Fruit fly (Drosophila melanogaster): ENCODE data around the gene wts.

Gene wts

dm6 chr3R:30781661-30782120, 24.7 kb downstream of the wts start (continued):
- TF ChIP-seq CG11398 (GFP tag; optimal IDR thresholded peaks at IDR 0.05) (peak; percentile 92), Eip74EF (GFP tag; optimal IDR thresholded peaks at IDR 0.05) (peak in 1 of 2 experiments; percentile 76), CG4730 (GFP tag; IDR thresholded peaks at IDR 0.05) (peak; percentile 91), CG11085 (GFP tag; IDR thresholded peaks at IDR 0.05) (peak; percentile 79), CG17385 (GFP tag; optimal IDR thresholded peaks at IDR 0.05) (peak; percentile 88), Dfd (GFP tag; optimal IDR thresholded peaks at IDR 0.05) (no peak), CG13894 (tag; optimal IDR thresholded peaks at IDR 0.05) (peak; percentile 81), jigr1 (GFP tag; IDR thresholded peaks at IDR 0.05) (peak; percentile 86), crp (GFP tag; optimal IDR thresholded peaks at IDR 0.05) (peak in 1 of 2 experiments; percentile 44), CG18599 (GFP tag; optimal IDR thresholded peaks at IDR 0.05) (peak; percentile 95), croc (GFP tag; conservative IDR thresholded peaks at IDR 0.05) (peak; percentile 94), CG12219 (GFP tag; optimal IDR thresholded peaks at IDR 0.05) (peak; percentile 91), org-1 (GFP tag; optimal IDR thresholded peaks at IDR 0.05) (peak; percentile 91), jing (GFP tag; optimal IDR thresholded peaks at IDR 0.05) (peak; percentile 85), CG6791 (GFP tag; IDR thresholded peaks at IDR 0.05; ENCODE audit: partially characterized antibody) (no peak), Hmx (GFP tag; optimal IDR thresholded peaks at IDR 0.05) (no peak), CG12659 (GFP tag; optimal IDR thresholded peaks at IDR 0.05) (peak; percentile 90), Bgb (GFP tag; IDR thresholded peaks at IDR 0.05; ENCODE audit: partially characterized antibody) (no peak), CG14860 (GFP tag; IDR thresholded peaks at IDR 0.05; ENCODE audit: partially characterized antibody) (no peak), CG4282 (GFP tag; optimal IDR thresholded peaks at IDR 0.05) (peak; percentile 84), dm (GFP tag; optimal IDR thresholded peaks at IDR 0.05) (peak; percentile 88), CG15073 (GFP tag; optimal IDR thresholded peaks at IDR 0.05) (peak; percentile 70), Ptx1 (GFP tag; IDR thresholded peaks at IDR 0.05) (peak; percentile 95), CG31365 (tag; optimal IDR thresholded peaks at IDR 0.05) (peak; percentile 68), slbo (GFP tag; IDR thresholded peaks at IDR 0.05) (peak; percentile 97), Mad (GFP tag; optimal IDR thresholded peaks at IDR 0.05) (peak; percentile 91), CG17186 (GFP tag; optimal IDR thresholded peaks at IDR 0.05) (peak; percentile 53), CG15514 (GFP tag; optimal IDR thresholded peaks at IDR 0.05) (peak; percentile 82), phol (tag; optimal IDR thresholded peaks at IDR 0.05) (peak; percentile 94), gce (GFP tag; IDR thresholded peaks at IDR 0.05) (peak; percentile 91), CG11560 (tag; IDR thresholded peaks at IDR 0.05) (peak; percentile 82; the same call in 2 of the 3 replicates), dysf (GFP tag; IDR thresholded peaks at IDR 0.05) (peak; percentile 96), CG4360 (GFP tag; IDR thresholded peaks at IDR 0.05) (peak; percentile 68; the same call in 1 of the 2 replicates), exex (tag; optimal IDR thresholded peaks at IDR 0.05) (peak; percentile 59), CG7745 (tag; optimal IDR thresholded peaks at IDR 0.05) (peak; percentile 50), rib (GFP tag; IDR thresholded peaks at IDR 0.05) (peak; percentile 91), MTF-1 (GFP tag; optimal IDR thresholded peaks at IDR 0.05; ENCODE audit: borderline replicate concordance) (peak; percentile 80), hth (optimal IDR thresholded peaks at IDR 0.05) (no peak), cad (GFP tag; optimal IDR thresholded peaks at IDR 0.05) (peak; percentile 68), grau (tag; optimal IDR thresholded peaks at IDR 0.05) (peak; percentile 99), vvl (GFP tag; IDR thresholded peaks at IDR 0.05) (peak; percentile 98), Pdp1 (GFP tag; optimal IDR thresholded peaks at IDR 0.05) (peak; percentile 86 to 93), ind (GFP tag; optimal IDR thresholded peaks at IDR 0.05) (peak; percentile 94), CG14050 (GFP tag; IDR thresholded peaks at IDR 0.05) (peak; percentile 89), CG12769 (tag; optimal IDR thresholded peaks at IDR 0.05) (peak; percentile 92), Trl (optimal IDR thresholded peaks at IDR 0.05) (peak in 1 of 2 experiments; percentile 6), Trl (GFP tag; optimal IDR thresholded peaks at IDR 0.05) (peak; percentile 93), prd (optimal IDR thresholded peaks at IDR 0.05) (no peak), prd (GFP tag; IDR thresholded peaks at IDR 0.05) (peak; percentile 99), CG10321 (GFP tag; IDR thresholded peaks at IDR 0.05) (peak; percentile 98), CTCF (GFP tag; optimal IDR thresholded peaks at IDR 0.05) (peak; percentile 34)

Measured in whole organism, embryonic.